Worm (Caenorhabditis elegans) whole organism, midembryonic: Measurements from ENCODE around the gene F56D6.6.
"Not testable (repeated sequence)": the region's sequence is repeated elsewhere in the genome, so short reads cannot be mapped to it uniquely, and the experiment has no call there.

Source experiments
- T22C8.4 ChIP-seq: fragments of 200-800 bp; sonication (Bioruptor generic); IDR thresholded peaks from 2 replicates; pipeline ENCODE4 v1.3.6; 2022; ENCODE audit warnings: missing genetic modification characterization, missing compliant biosample characterization
- cog-1 ChIP-seq: sonication (generic microtip); optimal IDR thresholded peaks from 2 replicates; lab custom pipeline; 2016; ENCODE audit warnings: missing genetic modification characterization, missing compliant biosample characterization
- flt-1 ChIP-seq: fragments of 200-800 bp; sonication (Bioruptor generic); IDR thresholded peaks from 2 replicates; pipeline ENCODE4 v1.3.6; 2022; ENCODE audit warnings: missing genetic modification characterization, missing compliant biosample characterization
- klf-2 ChIP-seq: fragments of 200-800 bp; sonication (Bioruptor generic); conservative IDR thresholded peaks from 2 replicates; pipeline ENCODE4 v1.3.6; 2022; ENCODE audit warnings: missing genetic modification reagents, missing genetic modification characterization, missing compliant biosample characterization
- med-1 ChIP-seq: sonication (generic microtip); optimal IDR thresholded peaks from 2 replicates; lab custom pipeline; 2017; ENCODE audit warnings: missing genetic modification characterization, mild to moderate bottlenecking, missing compliant biosample characterization, antibody characterized with exemption, missing genetic modification reagents; ENCODE audit not compliant: insufficient read depth
- ref-1 ChIP-seq: fragments of 200-800 bp; sonication (Bioruptor generic); conservative IDR thresholded peaks from 2 replicates; pipeline ENCODE4 v1.3.6; 2022; ENCODE audit warnings: missing genetic modification reagents, missing genetic modification characterization, missing compliant biosample characterization
- tab-1 ChIP-seq: fragments of 200-800 bp; sonication (Bioruptor generic); IDR thresholded peaks from 2 replicates; pipeline ENCODE4 v1.3.6; 2022; ENCODE audit warnings: missing genetic modification characterization, missing compliant biosample characterization
- ztf-23 ChIP-seq: fragments of 200-800 bp; sonication (Bioruptor generic); IDR thresholded peaks from 2 replicates; pipeline ENCODE4 v1.3.6; 2022; ENCODE audit warnings: missing genetic modification reagents, missing genetic modification characterization, missing compliant biosample characterization
- ztf-29 ChIP-seq: fragments of 200-800 bp; sonication (Bioruptor generic); IDR thresholded peaks from 2 replicates; pipeline ENCODE4 v1.3.6; 2022; ENCODE audit warnings: missing genetic modification reagents, missing genetic modification characterization, missing compliant biosample characterization

F56D6.6 gene

DNA sequence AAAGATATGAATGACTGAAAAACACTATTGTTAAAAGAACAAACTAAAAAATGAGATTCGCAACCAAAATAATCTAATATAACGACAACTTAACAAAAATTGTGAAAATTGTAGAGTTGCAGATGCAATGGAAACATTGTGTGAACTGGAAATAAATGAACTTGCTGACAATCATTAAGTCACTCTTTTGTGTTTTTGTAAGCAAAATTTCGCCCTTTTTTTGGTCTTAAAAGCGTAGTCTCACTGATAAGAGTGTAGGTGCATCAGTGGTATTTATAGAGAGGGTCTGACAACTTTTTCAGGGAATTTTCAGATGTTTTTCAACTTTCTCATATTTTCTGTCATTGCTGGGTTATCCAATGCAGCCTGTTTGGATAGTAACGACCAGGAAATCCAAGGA, 23.1 kb downstream of the F56D6.6 start, which contains the start of gene clec-68:
Gene clec-68, plus strand, starts transcription at position 301 of the 400 bp plus-strand sequence.
- TF ChIP-seq flt-1 (GFP tag; lab: Robert Waterston, UW) (no peak), cog-1 (no peak), med-1 (GFP tag; lab: Kevin White, UChicago) (no peak), ztf-23 (GFP tag; lab: Robert Waterston, UW) (no peak), ref-1 (GFP tag; lab: Robert Waterston, UW) (no peak), T22C8.4 (GFP tag; lab: Robert Waterston, UW) (no peak), klf-2 (no peak), ztf-29 (GFP tag; lab: Robert Waterston, UW) (no peak)

ce11 chrIV:3932408-3932807, 29.4 kb downstream of the F56D6.6 start, which contains the start of gene clec-70:
Gene clec-70 (plus strand): TSS chrIV:3932708.
- TF ChIP-seq cog-1; ztf-23 (GFP tag; lab: Robert Waterston, UW); ztf-29 (GFP tag; lab: Robert Waterston, UW): not testable (repeated sequence)

DNA sequence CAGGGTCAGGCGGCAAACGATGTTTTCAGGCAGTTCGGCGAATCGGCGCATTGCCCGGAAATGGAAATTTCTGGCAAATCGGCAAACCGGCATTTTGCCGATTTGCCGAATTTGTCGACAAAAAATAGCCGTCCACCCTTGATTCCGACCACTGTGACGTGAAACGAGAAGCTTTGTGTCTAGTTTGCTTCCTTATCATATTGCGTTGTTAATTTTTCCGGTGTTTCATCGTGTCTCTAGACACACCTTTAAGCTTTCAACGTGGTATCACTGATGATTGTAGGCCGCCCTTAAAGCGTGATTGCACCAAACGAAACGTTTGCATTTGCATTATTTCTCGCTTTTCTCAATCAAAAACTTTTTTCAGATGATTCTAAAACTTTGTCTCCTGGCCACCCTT, 34.0 kb downstream of the F56D6.6 start, which contains the start of gene clec-71:
Gene clec-71, plus strand, starts transcription at position 362 of the 400 bp plus-strand sequence.
- TF ChIP-seq T22C8.4 (GFP tag; lab: Robert Waterston, UW) = no peak
- no peak for TF ChIP-seq ztf-29 (GFP tag; lab: Robert Waterston, UW)
- TF ChIP-seq cog-1 = no peak
- no peak for TF ChIP-seq med-1 (GFP tag; lab: Kevin White, UChicago)
- TF ChIP-seq ztf-23 (GFP tag; lab: Robert Waterston, UW) = no peak
- no peak for TF ChIP-seq klf-2
- TF ChIP-seq tab-1 = no peak

- TF ChIP-seq tab-1 = no peak
- TF ChIP-seq flt-1 (GFP tag; lab: Robert Waterston, UW) = no peak
- no peak for TF ChIP-seq ztf-29 (GFP tag; lab: Robert Waterston, UW)
- no peak for TF ChIP-seq T22C8.4 (GFP tag; lab: Robert Waterston, UW)
- no peak for TF ChIP-seq cog-1
- no peak for TF ChIP-seq ztf-23 (GFP tag; lab: Robert Waterston, UW)
- TF ChIP-seq klf-2 = no peak
- TF ChIP-seq med-1 (GFP tag; lab: Kevin White, UChicago) = no peak
- TF ChIP-seq ref-1 (GFP tag; lab: Robert Waterston, UW) = no peak
These were observed 38.7 kb downstream of the F56D6.6 start, which contains the start of gene clec-174 for ce11 chrIV:3941658-3942328. Gene clec-174 (minus strand): TSS chrIV:3941708.

DNA sequence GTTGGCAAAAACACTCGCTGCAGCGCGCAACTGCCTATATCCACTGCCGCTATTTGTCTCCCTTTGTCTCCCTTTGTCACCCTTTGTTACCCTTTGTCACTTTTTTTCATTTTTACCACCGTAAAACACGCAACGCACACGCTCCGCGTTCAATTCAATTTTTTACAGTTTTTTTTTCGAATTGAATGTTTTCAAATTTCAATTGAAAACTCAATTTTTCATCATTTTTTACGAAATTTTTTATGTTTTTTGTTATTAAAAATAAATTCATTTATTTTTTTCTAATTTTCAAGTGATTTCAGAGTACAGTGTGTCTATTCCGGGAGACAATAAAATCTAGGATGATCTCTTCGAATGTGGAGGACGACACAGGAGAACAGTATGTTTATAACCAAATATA, 39.9 kb downstream of the F56D6.6 start, which contains the start of gene Y46C8AL.11:
Gene Y46C8AL.11, plus strand, starts transcription at position 301 of the 400 bp plus-strand sequence.
- TF ChIP-seq med-1 (GFP tag; lab: Kevin White, UChicago) (no peak), cog-1 (no peak), ztf-23 (GFP tag; lab: Robert Waterston, UW) (no peak), flt-1 (GFP tag; lab: Robert Waterston, UW) (no peak), T22C8.4 (GFP tag; lab: Robert Waterston, UW) (no peak), ztf-29 (GFP tag; lab: Robert Waterston, UW) (no peak), ref-1 (GFP tag; lab: Robert Waterston, UW) (no peak), tab-1 (no peak)

DNA sequence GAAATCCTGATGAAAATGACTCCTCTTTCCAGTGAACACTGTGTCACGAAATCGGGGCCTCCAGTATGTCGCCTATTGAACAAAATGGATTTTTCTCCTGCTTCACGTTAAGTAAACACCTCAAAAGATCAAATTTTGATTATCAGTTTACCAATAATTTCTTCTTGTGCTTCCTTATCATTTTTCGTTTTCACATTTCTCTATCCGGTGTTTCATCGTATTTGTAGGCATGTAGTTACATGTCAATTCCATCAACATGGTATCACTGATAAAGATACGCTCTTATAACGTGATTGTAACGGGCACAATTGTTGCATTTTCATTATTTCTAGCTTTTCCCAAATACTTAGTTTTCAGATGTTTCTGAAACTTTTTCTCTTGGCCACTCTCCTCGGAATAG, 41.4 kb downstream of the F56D6.6 start, which contains the start of gene clec-72:
Gene clec-72, plus strand, starts transcription at position 358 of the 400 bp plus-strand sequence.
- TF ChIP-seq ztf-23 (GFP tag; lab: Robert Waterston, UW) (no peak), flt-1 (GFP tag; lab: Robert Waterston, UW) (no peak), klf-2 (no peak), ref-1 (GFP tag; lab: Robert Waterston, UW) (no peak), ztf-29 (GFP tag; lab: Robert Waterston, UW) (no peak), cog-1 (no peak), tab-1 (no peak), med-1 (GFP tag; lab: Kevin White, UChicago) (no peak), T22C8.4 (GFP tag; lab: Robert Waterston, UW) (no peak)
